Fruit fly (Drosophila melanogaster) S2 (cell line): ENCODE data around the gene Femcoat.

Experiments
- CG8478 ChIP-seq: fragments of >200 bp; optimal IDR thresholded peaks from 2 replicates; lab custom pipeline; 2018
- CTCF ChIP-seq, 2 experiments: fragments of >200 bp; optimal IDR thresholded peaks; 2 replicates each; lab custom pipeline; 2018

Femcoat gene

dm6 chrX:4217870-4218269 is 24.8 kb downstream of the Femcoat start, which contains the start of gene CG15570:
Gene CG15570 (plus strand): TSS chrX:4218170.
- TF ChIP-seq CG8478 (lab: Kevin White, UChicago), result no peak
- no peak for TF ChIP-seq CTCF (optimal IDR thresholded peaks at IDR 0.05; lab: Kevin White, UChicago)

- no peak for TF ChIP-seq CG8478 (lab: Kevin White, UChicago)
- no peak for TF ChIP-seq CTCF (optimal IDR thresholded peaks at IDR 0.05; lab: Kevin White, UChicago)
These were observed 25.3 kb downstream of the Femcoat start, which contains the start of gene CG15571 for dm6 chrX:4217294-4217693. Gene CG15571 (minus strand): TSS chrX:4217394.

- no peak for TF ChIP-seq CTCF (optimal IDR thresholded peaks at IDR 0.05; lab: Kevin White, UChicago)
- no peak for TF ChIP-seq CG8478 (lab: Kevin White, UChicago)
These were observed 28.3 kb downstream of the Femcoat start for dm6 chrX:4214371-4214770.

dm6 chrX:4212725-4213124 is 29.9 kb downstream of the Femcoat start, which contains the start of gene CG43288:
Gene CG43288 (plus strand): TSS chrX:4213025.
- no peak for TF ChIP-seq CG8478 (lab: Kevin White, UChicago)
- TF ChIP-seq CTCF (optimal IDR thresholded peaks at IDR 0.05; lab: Kevin White, UChicago), result no peak

- TF ChIP-seq CTCF (optimal IDR thresholded peaks at IDR 0.05; lab: Kevin White, UChicago) (no peak), CG8478 (lab: Kevin White, UChicago) (no peak)
These were observed 35.9 kb downstream of the Femcoat start for dm6 chrX:4206764-4207163.

dm6 chrX:4205346-4206178 is 37.1 kb downstream of the Femcoat start, which contains the start of gene Fas2:
Gene Fas2 (minus strand): TSS chrX:4206093.
- no peak for TF ChIP-seq CTCF (optimal IDR thresholded peaks at IDR 0.05; lab: Kevin White, UChicago)
- TF ChIP-seq CG8478 (lab: Kevin White, UChicago), result no peak

- TF ChIP-seq CG8478 (lab: Kevin White, UChicago) (no peak), CTCF (optimal IDR thresholded peaks at IDR 0.05; lab: Kevin White, UChicago) (no peak)
These were observed 38.7 kb downstream of the Femcoat start for dm6 chrX:4203713-4204447.

dm6 chrX:4202235-4202794 is 40.3 kb downstream of the Femcoat start:
- TF ChIP-seq CG8478 (lab: Kevin White, UChicago), result no peak
- no peak for TF ChIP-seq CTCF (optimal IDR thresholded peaks at IDR 0.05; lab: Kevin White, UChicago)

dm6 chrX:4200612-4201011 is 42.0 kb downstream of the Femcoat start:
- no peak for TF ChIP-seq CG8478 (lab: Kevin White, UChicago)
- TF ChIP-seq CTCF (optimal IDR thresholded peaks at IDR 0.05; lab: Kevin White, UChicago), result no peak

- TF ChIP-seq CG8478 (lab: Kevin White, UChicago) (no peak), CTCF (optimal IDR thresholded peaks at IDR 0.05; lab: Kevin White, UChicago) (no peak)
These were observed 43.9 kb downstream of the Femcoat start for dm6 chrX:4198769-4199168.

dm6 chrX:4197463-4197862 is 45.2 kb downstream of the Femcoat start:
- no peak for TF ChIP-seq CG8478 (lab: Kevin White, UChicago)
- no peak for TF ChIP-seq CTCF (optimal IDR thresholded peaks at IDR 0.05; lab: Kevin White, UChicago)
